Worm (Caenorhabditis elegans) whole organism, L4/young adult: ENCODE data around the gene fmo-3.

Experiments used
- W03F9.2 ChIP-seq: fragments of 150-350 bp; optimal IDR thresholded peaks from 2 replicates; lab custom pipeline; 2014; ENCODE audit warnings: missing biosample characterization, missing genetic modification characterization
- dao-5 ChIP-seq: sonication (generic microtip); optimal IDR thresholded peaks from 2 replicates; lab custom pipeline; 2016; ENCODE audit warnings: missing genotype, missing genetic modification characterization, moderate library complexity, missing compliant biosample characterization
- him-1 ChIP-seq: sonication (generic microtip); optimal IDR thresholded peaks from 2 replicates; lab custom pipeline; 2016; ENCODE audit warnings: missing genotype, missing genetic modification reagents, missing genetic modification characterization, missing compliant biosample characterization

DNA sequence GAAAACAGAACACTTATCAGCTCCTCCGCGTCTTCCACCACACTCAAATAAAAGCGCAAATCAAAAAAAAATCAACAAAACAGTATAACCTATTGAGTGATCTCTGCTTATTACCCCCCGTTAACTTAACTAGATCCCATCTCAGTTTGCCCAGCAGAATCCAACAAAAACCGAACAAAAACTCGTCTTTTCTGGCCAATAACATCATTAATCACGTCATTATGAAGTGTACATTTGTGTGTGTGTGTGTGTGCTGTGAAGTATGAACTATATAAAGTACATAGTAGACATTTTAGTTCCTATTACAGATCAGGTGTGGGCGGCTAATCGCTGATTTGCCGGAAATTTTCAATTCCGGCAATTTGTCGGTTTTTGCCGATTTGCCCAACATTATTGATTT, 23.6 kb downstream of the fmo-3 start:
- TF ChIP-seq W03F9.2 (tag; lab: Kevin White, UChicago), result no peak
- no peak for TF ChIP-seq dao-5 (tag; lab: Kevin White, UChicago)
- TF ChIP-seq him-1 (tag; lab: Kevin White, UChicago), result no peak
